Worm (Caenorhabditis elegans): Measurements from ENCODE around the gene T03G6.1.

T03G6.1 gene

DNA sequence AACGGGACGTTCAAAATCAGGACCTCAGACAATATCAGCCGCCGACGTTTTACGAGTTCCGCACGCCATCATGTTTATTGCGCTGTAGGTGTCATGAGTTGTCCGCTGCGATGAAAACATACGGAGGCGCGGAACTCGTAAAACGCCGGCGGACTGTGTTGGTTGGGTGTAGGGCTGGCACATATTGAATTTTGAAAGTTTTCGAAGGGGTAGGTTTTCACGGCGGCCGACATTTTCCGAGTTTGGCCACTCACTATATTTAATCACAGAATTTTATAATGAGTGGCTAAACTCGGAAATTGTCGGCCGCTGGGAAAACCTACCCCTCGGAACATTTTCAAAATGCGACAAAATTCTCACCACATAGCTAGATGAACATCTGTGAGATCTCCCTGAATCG lies 18.1 kb downstream of the T03G6.1 start:
- no peak for TF ChIP-seq snu-23 (GFP tag; optimal IDR thresholded peaks at IDR 0.05)
- TF ChIP-seq mdl-1 (tag; optimal IDR thresholded peaks at IDR 0.05), result no peak
- TF ChIP-seq dsc-1 (tag; optimal IDR thresholded peaks at IDR 0.05), result no peak
- no peak for TF ChIP-seq hlh-4 (tag; optimal IDR thresholded peaks at IDR 0.05)
- no peak for TF ChIP-seq hlh-17 (GFP tag; optimal IDR thresholded peaks at IDR 0.05; ENCODE audit: borderline replicate concordance)
- no peak for TF ChIP-seq lin-15B (tag; optimal IDR thresholded peaks at IDR 0.05)
- no peak for TF ChIP-seq unc-62 (GFP tag; optimal IDR thresholded peaks at IDR 0.05)
- TF ChIP-seq fkh-4 (tag; optimal IDR thresholded peaks at IDR 0.05; ENCODE audit: borderline replicate concordance), result no peak
- no peak for TF ChIP-seq nhr-28 (tag; optimal IDR thresholded peaks at IDR 0.05)

DNA sequence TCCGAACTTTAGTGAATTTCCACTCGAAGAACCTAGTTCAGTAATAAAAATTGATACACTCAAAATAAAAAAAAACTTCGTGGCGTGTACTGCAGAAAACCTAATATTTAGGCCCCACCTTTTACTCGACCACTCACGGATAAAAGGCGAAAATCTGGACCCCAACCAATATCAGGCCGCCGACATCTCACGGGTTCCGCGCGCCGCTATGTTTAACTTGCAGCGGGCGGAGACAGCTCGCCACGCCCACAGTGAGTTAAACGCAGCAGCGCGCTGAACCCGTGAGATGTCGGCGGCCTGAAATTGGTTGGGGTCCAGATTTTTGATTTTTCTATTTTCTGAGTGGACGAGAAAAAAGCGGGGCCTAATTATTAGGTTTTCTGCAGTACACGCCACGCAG lies 24.8 kb downstream of the T03G6.1 start:
- TF ChIP-seq efl-3 (GFP tag; optimal IDR thresholded peaks at IDR 0.05) (no peak), efl-1 (optimal IDR thresholded peaks at IDR 0.05) (no peak), efl-1 (GFP tag; optimal IDR thresholded peaks at IDR 0.05 in 1 of 2) (no peak), nhr-28 (tag; optimal IDR thresholded peaks at IDR 0.05) (no peak), lin-35 (GFP tag; optimal IDR thresholded peaks at IDR 0.05) (no peak), jun-1 (tag; optimal IDR thresholded peaks at IDR 0.05) (no peak), ceh-82 (tag; optimal IDR thresholded peaks at IDR 0.05) (no peak)

DNA sequence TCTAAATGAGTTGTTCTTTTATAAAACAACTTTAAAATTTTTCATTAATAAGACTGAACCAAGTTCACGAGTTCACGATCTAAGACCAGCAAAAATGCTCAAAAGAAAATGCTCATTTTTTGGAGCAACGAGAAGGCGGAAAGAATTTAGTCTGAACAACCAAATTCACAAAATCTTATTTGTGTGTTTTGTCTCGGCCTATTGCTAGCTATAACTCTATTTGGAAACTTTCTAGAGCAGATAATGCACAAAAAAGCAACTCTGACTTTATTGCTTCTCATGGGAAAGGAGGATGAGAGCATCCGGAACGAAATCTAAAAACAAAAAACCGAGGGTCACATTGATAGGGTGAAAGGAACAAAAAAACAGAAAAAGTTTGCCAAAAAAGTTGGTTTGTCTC lies 32.5 kb downstream of the T03G6.1 start:
- TF ChIP-seq fkh-10 (GFP tag; optimal IDR thresholded peaks at IDR 0.05) (peak; percentile 66), zag-1 (tag; optimal IDR thresholded peaks at IDR 0.05) (no peak), isw-1 (GFP tag; IDR thresholded peaks at IDR 0.05) (no peak), unc-62 (GFP tag; optimal IDR thresholded peaks at IDR 0.05) (no peak), lir-3 (tag; optimal IDR thresholded peaks at IDR 0.05; ENCODE audit: poor library complexity) (no peak), nhr-19 (GFP tag; conservative IDR thresholded peaks at IDR 0.05) (no peak), ces-1 (GFP tag; optimal IDR thresholded peaks at IDR 0.05) (peak; percentile 25), nhr-20 (tag; optimal IDR thresholded peaks at IDR 0.05) (no peak), mep-1 (tag; optimal IDR thresholded peaks at IDR 0.05) (no peak), sptf-1 (tag; optimal IDR thresholded peaks at IDR 0.05) (no peak), dsc-1 (tag; optimal IDR thresholded peaks at IDR 0.05) (no peak), tlp-1 (tag; optimal IDR thresholded peaks at IDR 0.05) (no peak), F16B12.6 (tag; optimal IDR thresholded peaks at IDR 0.05) (no peak), grh-1 (GFP tag; IDR thresholded peaks at IDR 0.05) (no peak), hpl-2 (GFP tag; optimal IDR thresholded peaks at IDR 0.05) (no peak), zip-4 (GFP tag; optimal IDR thresholded peaks at IDR 0.05) (no peak), lin-39 (tag; optimal IDR thresholded peaks at IDR 0.05) (no peak)

DNA sequence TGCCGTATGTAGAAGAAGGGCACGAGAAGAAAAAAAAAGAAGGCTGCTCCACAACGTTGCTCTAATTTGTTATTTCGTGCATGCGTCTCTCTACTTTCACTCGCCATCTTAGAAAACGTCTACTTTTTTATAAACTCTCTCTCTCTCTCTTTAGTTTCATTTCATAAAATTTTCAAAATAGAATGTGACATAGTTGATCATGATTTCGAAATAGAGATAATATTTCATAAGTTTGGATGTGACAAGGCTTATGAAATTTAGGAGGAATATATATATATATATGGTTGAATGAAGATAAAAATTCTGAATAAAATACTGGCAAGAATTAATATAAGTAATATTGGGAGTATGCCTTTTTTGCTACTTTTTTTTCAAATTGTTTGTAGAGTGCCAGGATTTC lies 33.1 kb downstream of the T03G6.1 start:
- TF ChIP-seq skn-1 (tag; optimal IDR thresholded peaks at IDR 0.05), result peak; percentile 86
- peak; percentile 11 for TF ChIP-seq fkh-8 (tag; optimal IDR thresholded peaks at IDR 0.05)
- peak; percentile 31 for TF ChIP-seq lin-14 (GFP tag; optimal IDR thresholded peaks at IDR 0.05)
- TF ChIP-seq egl-27 (tag; optimal IDR thresholded peaks at IDR 0.05), result no peak
- no peak for TF ChIP-seq F16B12.6 (tag; optimal IDR thresholded peaks at IDR 0.05)
- TF ChIP-seq fkh-4 (tag; optimal IDR thresholded peaks at IDR 0.05; ENCODE audit: borderline replicate concordance), result no peak
- TF ChIP-seq lsy-2 (tag; optimal IDR thresholded peaks at IDR 0.05), result peak in 1 of 2 experiments; percentile 25
- no peak for TF ChIP-seq pqm-1 (tag; optimal IDR thresholded peaks at IDR 0.05)
- TF ChIP-seq aha-1 (tag; optimal IDR thresholded peaks at IDR 0.05), result no peak
- TF ChIP-seq ceh-82 (tag; optimal IDR thresholded peaks at IDR 0.05), result peak in 1 of 3 experiments; percentile 12
- TF ChIP-seq ces-1 (GFP tag; optimal IDR thresholded peaks at IDR 0.05), result no peak
- TF ChIP-seq nhr-71 (tag; optimal IDR thresholded peaks at IDR 0.05), result peak; percentile 0
